Worm (Caenorhabditis elegans): ENCODE data around the gene stdh-3.

Gene stdh-3

DNA sequence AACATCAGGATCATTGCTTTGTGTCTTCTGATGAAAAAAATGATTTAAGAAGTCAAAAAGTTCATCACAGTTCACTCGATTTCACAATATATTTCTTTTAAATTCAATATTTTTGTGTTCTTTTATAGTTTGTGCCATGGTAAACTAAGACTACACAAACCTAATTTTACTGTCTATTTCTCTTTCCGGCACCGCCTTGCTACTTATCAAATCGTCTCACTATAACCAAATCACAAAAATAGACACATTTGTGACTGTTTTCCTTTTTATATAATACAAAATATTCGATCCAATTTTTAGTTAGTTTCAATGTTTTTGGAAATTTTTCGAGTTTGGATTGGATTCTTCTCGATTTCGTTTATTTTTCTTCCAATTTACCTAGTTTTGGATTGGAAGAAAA is 49.6 kb downstream of the stdh-3 start, which contains the start of gene swt-6:
Gene swt-6, plus strand, starts transcription at position 301 of the 400 bp plus-strand sequence.
- TF ChIP-seq dox-1 (GFP tag; IDR thresholded peaks at IDR 0.05) (no peak), egrh-3 (GFP tag; IDR thresholded peaks at IDR 0.05) (no peak), tbp1 (GFP tag; optimal IDR thresholded peaks at IDR 0.05) (no peak), efl-1 (GFP tag; optimal IDR thresholded peaks at IDR 0.05) (no peak), ceh-27 (GFP tag; optimal IDR thresholded peaks at IDR 0.05) (no peak), pha-4 (tag; optimal IDR thresholded peaks at IDR 0.05) (no peak), ztf-26 (tag; optimal IDR thresholded peaks at IDR 0.05) (no peak), F33H1.4 (GFP tag; IDR thresholded peaks at IDR 0.05) (no peak), bed-1 (GFP tag; IDR thresholded peaks at IDR 0.05) (no peak), atf-7 (tag; optimal IDR thresholded peaks at IDR 0.05) (no peak), nfya-1 (tag; optimal IDR thresholded peaks at IDR 0.05; ENCODE audit: borderline replicate concordance, insufficient read depth) (no peak), F55B11.4 (tag; optimal IDR thresholded peaks at IDR 0.05; ENCODE audit: borderline replicate concordance, insufficient read depth) (no peak), zfh-2 (GFP tag; conservative IDR thresholded peaks at IDR 0.05) (no peak), snpc-3.4 (tag; optimal IDR thresholded peaks at IDR 0.05) (no peak), lin-26 (GFP tag; IDR thresholded peaks at IDR 0.05) (no peak), C06A6.2 (GFP tag; conservative IDR thresholded peaks at IDR 0.05) (no peak)
